Fruit fly (Drosophila melanogaster) whole organism, pupa: ENCODE data around the gene fz2.

Experiments
- CG10348 ChIP-seq: fragments of 200-800 bp; sonication (Bioruptor generic); IDR thresholded peaks from 2 replicates; pipeline ENCODE4 v1.3.6; 2022; ENCODE audit warnings: missing biosample characterization, missing genetic modification characterization
- CG12605 ChIP-seq: fragments of 200-800 bp; sonication (Bioruptor generic); IDR thresholded peaks from 2 replicates; pipeline ENCODE4 v1.3.6; 2022; ENCODE audit warnings: missing biosample characterization, missing genetic modification characterization
- CG13204 ChIP-seq: fragments of 200-800 bp; sonication (Bioruptor generic); optimal IDR thresholded peaks from 2 replicates; lab custom pipeline; 2018; ENCODE audit warnings: missing biosample characterization, mild to moderate bottlenecking, missing genetic modification characterization, moderate library complexity
- CG14655 ChIP-seq: fragments of 200-800 bp; sonication (Bioruptor generic); optimal IDR thresholded peaks from 3 replicates; lab custom pipeline; 2017; ENCODE audit warnings: mild to moderate bottlenecking, missing biosample characterization, missing genetic modification reagents, missing genetic modification characterization
- CG15710 ChIP-seq: fragments of 200-800 bp; sonication (Bioruptor generic); optimal IDR thresholded peaks from 2 replicates; lab custom pipeline; 2018; ENCODE audit warnings: missing biosample characterization, mild to moderate bottlenecking, missing genetic modification characterization, moderate library complexity
- CG17806 ChIP-seq: fragments of 200-800 bp; sonication (Bioruptor generic); optimal IDR thresholded peaks from 2 replicates; lab custom pipeline; 2018; ENCODE audit warnings: missing biosample characterization, mild to moderate bottlenecking, missing genetic modification characterization, moderate library complexity
- CG32121 ChIP-seq: fragments of 200-800 bp; sonication (Bioruptor generic); IDR thresholded peaks from 2 replicates; pipeline ENCODE4 v1.3.6; 2022; ENCODE audit warnings: missing biosample characterization, missing genetic modification characterization
- CG34367 ChIP-seq: fragments of 200-800 bp; sonication (Bioruptor generic); optimal IDR thresholded peaks from 2 replicates; lab custom pipeline; 2018; ENCODE audit warnings: missing biosample characterization, mild to moderate bottlenecking, missing genetic modification characterization
- CG4496 ChIP-seq: fragments of 200-800 bp; sonication (Bioruptor generic); IDR thresholded peaks from 3 replicates; pipeline ENCODE4 v1.3.6; 2022; ENCODE audit warnings: missing biosample characterization, missing genetic modification characterization
- CG8159 ChIP-seq: fragments of 200-800 bp; sonication (Bioruptor generic); optimal IDR thresholded peaks from 3 replicates; lab custom pipeline; 2018; ENCODE audit warnings: missing biosample characterization, mild to moderate bottlenecking, missing genetic modification characterization, moderate library complexity
- CG8301 ChIP-seq: fragments of 200-800 bp; sonication (Bioruptor generic); optimal IDR thresholded peaks from 2 replicates; lab custom pipeline; 2018; ENCODE audit warnings: missing biosample characterization, mild to moderate bottlenecking, missing genetic modification characterization
- CG9948 ChIP-seq: fragments of 200-800 bp; sonication (Bioruptor generic); optimal IDR thresholded peaks from 2 replicates; lab custom pipeline; 2018; ENCODE audit warnings: missing biosample characterization, mild to moderate bottlenecking, missing genetic modification characterization, moderate library complexity
- D1 ChIP-seq: fragments of 200-800 bp; sonication (Bioruptor generic); optimal IDR thresholded peaks from 2 replicates; lab custom pipeline; 2018; ENCODE audit warnings: missing biosample characterization, mild to moderate bottlenecking, missing genetic modification characterization, moderate library complexity
- EcR ChIP-seq: fragments of 200-800 bp; sonication (Bioruptor generic); optimal IDR thresholded peaks from 3 replicates; lab custom pipeline; 2019; ENCODE audit warnings: missing biosample characterization, missing genetic modification characterization, mild to moderate bottlenecking, moderate library complexity, missing genetic modification reagents
- Ets98B ChIP-seq: fragments of 200-800 bp; sonication (Bioruptor generic); IDR thresholded peaks from 2 replicates; pipeline ENCODE4 v1.3.6; 2022; ENCODE audit warnings: missing biosample characterization, missing genetic modification characterization
- Pif1A ChIP-seq: fragments of 200-800 bp; sonication (Bioruptor generic); optimal IDR thresholded peaks from 3 replicates; lab custom pipeline; 2016; ENCODE audit warnings: missing biosample characterization, missing genetic modification characterization
- Pif1B ChIP-seq: fragments of 200-800 bp; sonication (Bioruptor generic); optimal IDR thresholded peaks from 3 replicates; lab custom pipeline; 2016; ENCODE audit warnings: missing biosample characterization, missing genetic modification characterization
- Snoo ChIP-seq: fragments of 200-800 bp; sonication (Bioruptor generic); optimal IDR thresholded peaks from 3 replicates; lab custom pipeline; 2017; ENCODE audit warnings: missing biosample characterization, mild to moderate bottlenecking, missing genetic modification characterization, inconsistent platforms
- fd96Ca ChIP-seq: fragments of 200-800 bp; sonication (Bioruptor generic); IDR thresholded peaks from 3 replicates; pipeline ENCODE4 v1.3.6; 2022; ENCODE audit warnings: missing biosample characterization, missing genetic modification characterization
- gl ChIP-seq: fragments of 200-800 bp; sonication (Bioruptor generic); optimal IDR thresholded peaks from 2 replicates; lab custom pipeline; 2018; ENCODE audit warnings: missing biosample characterization, mild to moderate bottlenecking, missing genetic modification characterization
- rn ChIP-seq: fragments of 200-800 bp; sonication (Bioruptor generic); IDR thresholded peaks from 2 replicates; pipeline ENCODE4 v1.3.6; 2022; ENCODE audit warnings: missing biosample characterization, missing genetic modification characterization

Gene fz2

dm6 chr3L:19198772-19199171 lies 36.4 kb downstream of the fz2 start:
- TF ChIP-seq CG15710 (tag; lab: Kevin White, UChicago) (no peak), Ets98B (GFP tag; lab: Robert Waterston, UW) (no peak), CG34367 (no peak), EcR (GFP tag; lab: Kevin White, UChicago) (no peak)

DNA sequence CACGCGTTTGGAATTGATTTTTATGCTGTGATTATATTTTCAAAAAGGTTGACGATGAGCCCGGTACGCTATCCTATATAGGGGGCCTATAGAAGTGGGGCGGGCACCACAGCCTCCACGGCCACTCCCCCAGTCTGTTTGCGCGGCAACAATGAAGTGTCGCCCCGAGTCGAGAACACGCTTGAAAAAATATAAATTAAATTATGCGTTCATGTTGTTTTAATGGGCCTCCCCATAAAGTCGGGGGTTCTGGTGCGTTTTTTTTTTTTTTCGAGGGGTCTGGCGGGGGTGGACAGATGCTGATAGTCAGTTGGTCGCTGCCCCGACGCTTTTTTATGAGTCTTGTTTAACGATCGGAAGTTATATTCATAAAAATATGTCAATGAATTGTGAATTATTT lies 37.9 kb downstream of the fz2 start:
- no peak for TF ChIP-seq Pif1A (GFP tag; lab: Kevin White, UChicago)
- no peak for TF ChIP-seq CG15710 (tag; lab: Kevin White, UChicago)
- TF ChIP-seq CG8301 (tag; lab: Kevin White, UChicago): no peak
- no peak for TF ChIP-seq EcR (GFP tag; lab: Kevin White, UChicago)

DNA sequence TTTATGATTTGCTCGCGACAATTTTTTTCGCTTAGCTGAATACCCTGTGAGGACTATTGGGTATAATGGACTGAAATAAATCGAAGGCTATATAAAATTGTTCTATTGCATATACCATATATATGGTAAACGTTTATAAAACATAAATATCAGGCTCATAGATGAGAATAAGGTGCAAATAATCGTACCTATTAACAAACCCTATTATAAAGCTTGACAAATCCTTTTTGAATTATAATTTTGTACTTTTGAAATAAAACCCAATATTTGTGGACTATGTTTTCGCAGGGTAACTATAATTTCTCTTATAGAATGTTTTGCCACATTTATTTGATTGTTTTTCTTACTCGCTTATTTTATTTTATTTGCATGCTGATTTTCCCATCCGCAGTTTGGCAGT lies 38.5 kb downstream of the fz2 start:
- TF ChIP-seq CG9948 (tag; lab: Kevin White, UChicago): peak; percentile 31
- peak; percentile 18 for TF ChIP-seq CG15710 (tag; lab: Kevin White, UChicago)
- peak; percentile 28 for TF ChIP-seq CG17806 (tag; lab: Kevin White, UChicago)
- peak; percentile 42 for TF ChIP-seq CG8159 (tag; lab: Kevin White, UChicago)
- TF ChIP-seq Pif1A (GFP tag; lab: Kevin White, UChicago): no peak
- TF ChIP-seq CG8301 (tag; lab: Kevin White, UChicago): peak; percentile 51
- TF ChIP-seq CG14655 (GFP tag; lab: Kevin White, UChicago): peak; percentile 50
- TF ChIP-seq EcR (GFP tag; lab: Kevin White, UChicago): no peak

- TF ChIP-seq CG15710 (tag; lab: Kevin White, UChicago): no peak
- TF ChIP-seq CG4496 (GFP tag; lab: Robert Waterston, UW): no peak
- no peak for TF ChIP-seq CG10348 (GFP tag; lab: Robert Waterston, UW)
- TF ChIP-seq rn (GFP tag; lab: Robert Waterston, UW): no peak
- TF ChIP-seq CG17806 (tag; lab: Kevin White, UChicago): no peak
- TF ChIP-seq fd96Ca (GFP tag; lab: Robert Waterston, UW): no peak
- TF ChIP-seq CG34367: no peak
- no peak for TF ChIP-seq CG32121 (GFP tag; lab: Robert Waterston, UW)
- TF ChIP-seq CG14655 (GFP tag; lab: Kevin White, UChicago): no peak
- no peak for TF ChIP-seq CG13204 (GFP tag; lab: Kevin White, UChicago)
- no peak for TF ChIP-seq CG8159 (tag; lab: Kevin White, UChicago)
- no peak for TF ChIP-seq Pif1A (GFP tag; lab: Kevin White, UChicago)
Measured at dm6 chr3L:19196112-19196511, 39.1 kb downstream of the fz2 start.

DNA sequence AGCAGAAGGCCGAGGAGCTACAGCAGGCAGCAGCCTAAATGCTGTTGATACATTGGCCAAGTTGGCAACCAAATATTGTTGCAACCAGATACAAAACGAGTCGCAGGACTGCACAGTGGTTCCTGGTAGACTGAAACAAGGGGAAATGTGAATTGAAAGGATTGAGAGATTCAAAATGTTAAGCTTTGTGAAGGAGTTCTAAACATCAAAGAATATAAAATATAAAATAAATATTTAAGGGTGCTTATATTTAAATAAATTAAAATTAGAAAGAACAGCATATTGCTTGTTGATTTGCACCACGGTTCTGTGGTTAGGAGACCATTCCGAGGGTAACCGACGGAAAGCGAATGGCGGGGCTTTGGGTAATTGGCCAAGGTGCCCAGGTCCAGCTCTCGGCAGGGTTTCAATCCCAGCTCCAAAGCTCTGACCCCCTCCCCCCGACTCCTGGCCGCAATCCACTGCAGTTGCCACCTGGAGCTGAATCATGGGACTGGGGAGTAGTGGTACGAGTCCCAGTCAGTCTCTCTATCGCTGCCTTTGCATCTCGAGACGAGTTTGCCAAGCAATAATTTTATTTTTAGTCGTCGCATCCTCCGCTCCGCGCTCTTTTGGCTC lies 41.0 kb downstream of the fz2 start:
- TF ChIP-seq CG17806 (tag; lab: Kevin White, UChicago): peak; percentile 95
- peak; percentile 95 for TF ChIP-seq Pif1B (GFP tag; lab: Kevin White, UChicago)
- TF ChIP-seq Ets98B (GFP tag; lab: Robert Waterston, UW): peak; percentile 86
- peak; percentile 75 for TF ChIP-seq gl
- TF ChIP-seq CG14655 (GFP tag; lab: Kevin White, UChicago): peak; percentile 95
- TF ChIP-seq CG15710 (tag; lab: Kevin White, UChicago): peak; percentile 94
- TF ChIP-seq rn (GFP tag; lab: Robert Waterston, UW): peak; percentile 74
- peak; percentile 76 for TF ChIP-seq fd96Ca (GFP tag; lab: Robert Waterston, UW)
- TF ChIP-seq CG4496 (GFP tag; lab: Robert Waterston, UW): peak; percentile 88
- TF ChIP-seq CG9948 (tag; lab: Kevin White, UChicago): peak; percentile 95
- TF ChIP-seq CG13204 (GFP tag; lab: Kevin White, UChicago): peak; percentile 81
- TF ChIP-seq CG34367: peak; percentile 93
- peak; percentile 87 for TF ChIP-seq Pif1A (GFP tag; lab: Kevin White, UChicago)
- peak; percentile 81 for TF ChIP-seq CG32121 (GFP tag; lab: Robert Waterston, UW)
- peak; percentile 94 for TF ChIP-seq CG8159 (tag; lab: Kevin White, UChicago)
- peak; percentile 92 for TF ChIP-seq Snoo (tag; lab: Kevin White, UChicago)
- peak; percentile 79 for TF ChIP-seq D1 (tag; lab: Kevin White, UChicago)
- TF ChIP-seq CG12605 (GFP tag; lab: Robert Waterston, UW): peak; percentile 85
- TF ChIP-seq CG8301 (tag; lab: Kevin White, UChicago): peak; percentile 91
- no peak for TF ChIP-seq CG10348 (GFP tag; lab: Robert Waterston, UW)
- TF ChIP-seq EcR (GFP tag; lab: Kevin White, UChicago): peak; percentile 2

DNA sequence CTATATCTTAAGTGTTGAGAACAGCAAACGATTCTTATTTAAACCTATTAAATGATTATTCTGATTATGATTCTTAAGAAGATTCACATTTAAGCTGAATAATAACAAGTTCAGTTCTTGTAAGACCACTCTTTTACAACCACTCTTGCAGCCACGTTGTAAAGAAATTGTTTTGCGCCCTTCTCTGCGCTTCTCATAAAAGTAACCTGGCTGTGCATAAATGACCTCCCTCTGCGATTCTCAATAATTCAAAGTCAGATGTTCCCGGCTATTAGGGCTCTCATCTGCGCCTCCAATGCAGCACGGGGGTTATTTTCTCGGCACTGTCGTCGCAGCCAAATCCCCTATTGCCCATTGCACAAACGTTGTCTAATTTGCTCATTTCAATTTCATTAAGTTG lies 42.0 kb downstream of the fz2 start:
- TF ChIP-seq CG15710 (tag; lab: Kevin White, UChicago) (no peak), fd96Ca (GFP tag; lab: Robert Waterston, UW) (no peak), CG17806 (tag; lab: Kevin White, UChicago) (no peak), gl (no peak), CG13204 (GFP tag; lab: Kevin White, UChicago) (no peak), EcR (GFP tag; lab: Kevin White, UChicago) (no peak), CG32121 (GFP tag; lab: Robert Waterston, UW) (no peak), CG9948 (tag; lab: Kevin White, UChicago) (no peak), Pif1A (GFP tag; lab: Kevin White, UChicago) (no peak), CG34367 (no peak), CG4496 (GFP tag; lab: Robert Waterston, UW) (no peak), Pif1B (GFP tag; lab: Kevin White, UChicago) (no peak), CG8301 (tag; lab: Kevin White, UChicago) (no peak), Snoo (tag; lab: Kevin White, UChicago) (no peak), D1 (tag; lab: Kevin White, UChicago) (no peak), CG10348 (GFP tag; lab: Robert Waterston, UW) (no peak), CG14655 (GFP tag; lab: Kevin White, UChicago) (no peak), CG12605 (GFP tag; lab: Robert Waterston, UW) (no peak), CG8159 (tag; lab: Kevin White, UChicago) (no peak), Ets98B (GFP tag; lab: Robert Waterston, UW) (no peak)
- TF ChIP-seq, all 21 proteins: peak for 0
